Fruit fly (Drosophila melanogaster) whole organism, adult: Measurements from ENCODE around the gene E5.

Experiments
- CG11617 ChIP-seq: fragments of 200-800 bp; sonication (Bioruptor generic); optimal IDR thresholded peaks from 2 replicates; lab custom pipeline; 2017; ENCODE audit warnings: mild to moderate bottlenecking, missing biosample characterization, missing genetic modification reagents, missing genetic modification characterization
- CG1620 ChIP-seq: fragments of 200-800 bp; sonication (Bioruptor generic); optimal IDR thresholded peaks from 2 replicates; lab custom pipeline; 2016; ENCODE audit warnings: missing biosample characterization, missing genetic modification characterization
- CG7045 ChIP-seq: fragments of 200-800 bp; sonication (Bioruptor generic); optimal IDR thresholded peaks from 2 replicates; lab custom pipeline; 2017; ENCODE audit warnings: missing biosample characterization, mild to moderate bottlenecking, missing genetic modification characterization
- CG7101 ChIP-seq: fragments of 200-800 bp; sonication (Bioruptor generic); optimal IDR thresholded peaks from 2 replicates; lab custom pipeline; 2018; ENCODE audit warnings: missing biosample characterization, mild to moderate bottlenecking, missing genetic modification characterization, moderate library complexity
- Clk ChIP-seq: fragments of 200-800 bp; sonication (Bioruptor generic); optimal IDR thresholded peaks from 2 replicates; lab custom pipeline; 2017; ENCODE audit warnings: missing biosample characterization, missing genetic modification characterization
- Crg-1 ChIP-seq: fragments of 200-800 bp; sonication (Bioruptor generic); optimal IDR thresholded peaks from 2 replicates; lab custom pipeline; 2016; ENCODE audit warnings: missing biosample characterization, missing genetic modification characterization
- Hr96 ChIP-seq: fragments of 200-800 bp; sonication (Bioruptor generic); optimal IDR thresholded peaks from 2 replicates; lab custom pipeline; 2016; ENCODE audit warnings: missing biosample characterization, missing genetic modification characterization
- bab1 ChIP-seq: fragments of 200-800 bp; sonication (Bioruptor generic); optimal IDR thresholded peaks from 3 replicates; lab custom pipeline; 2019; ENCODE audit warnings: missing biosample characterization, mild to moderate bottlenecking, missing genetic modification characterization, moderate library complexity
- cnc ChIP-seq, 2 experiments: fragments of >200 bp; optimal IDR thresholded peaks; 2 replicates each; lab custom pipeline; 2017
- kay ChIP-seq: fragments of 200-800 bp; sonication (Bioruptor generic); peaks from one replicate; lab custom pipeline; 2016; ENCODE audit warnings: missing biosample characterization, missing genetic modification characterization, borderline replicate concordance
- ovo ChIP-seq: fragments of 200-800 bp; sonication (Bioruptor generic); optimal IDR thresholded peaks from 2 replicates; lab custom pipeline; 2016; ENCODE audit warnings: missing biosample characterization, missing genetic modification characterization
- pad ChIP-seq: fragments of 200-800 bp; sonication (Bioruptor generic); optimal IDR thresholded peaks from 3 replicates; lab custom pipeline; 2017; ENCODE audit warnings: missing biosample characterization, missing genetic modification characterization, mild to moderate bottlenecking, moderate library complexity, missing genetic modification reagents

DNA sequence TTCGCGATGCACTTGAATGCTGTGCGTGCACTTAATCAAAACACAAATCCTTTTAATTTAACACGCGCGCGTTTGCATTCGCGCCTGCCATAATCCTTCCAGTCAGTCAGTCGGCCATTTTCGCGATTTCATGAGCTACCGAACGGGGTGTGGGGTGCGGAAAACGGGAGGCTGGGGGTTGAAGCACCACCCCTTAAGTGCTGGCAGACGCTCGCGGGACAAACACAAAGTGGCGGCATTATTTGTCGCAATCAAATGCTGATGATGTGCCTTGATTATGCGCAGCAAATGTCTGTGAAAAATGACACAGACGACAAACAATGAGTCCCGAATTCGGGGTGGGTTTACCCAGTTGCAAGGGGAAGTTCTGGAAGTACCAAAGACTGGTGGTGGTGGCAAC is 20.9 kb upstream of the E5 start:
- TF ChIP-seq CG1620 (GFP tag; lab: Kevin White, UChicago) (no peak), Hr96 (no peak), ovo (GFP tag; lab: Kevin White, UChicago) (no peak), cnc (optimal IDR thresholded peaks at IDR 0.05; lab: Kevin White, UChicago) (no peak), kay (GFP tag; lab: Kevin White, UChicago) (no peak), Crg-1 (GFP tag; lab: Kevin White, UChicago) (no peak), CG7101 (tag; lab: Kevin White, UChicago) (no peak), CG11617 (GFP tag; lab: Kevin White, UChicago) (no peak), bab1 (GFP tag; lab: Kevin White, UChicago) (no peak), pad (no peak), Clk (GFP tag; lab: Kevin White, UChicago) (no peak), CG7045 (GFP tag; lab: Kevin White, UChicago) (no peak)
